Worm (Caenorhabditis elegans) whole organism, midembryonic: ENCODE results near the gene M163.22.

Experiments used
- flt-1 ChIP-seq: fragments of 200-800 bp; sonication (Bioruptor generic); IDR thresholded peaks from 2 replicates; pipeline ENCODE4 v1.3.6; 2022; ENCODE audit warnings: missing genetic modification characterization, missing compliant biosample characterization
- med-1 ChIP-seq: sonication (generic microtip); optimal IDR thresholded peaks from 2 replicates; lab custom pipeline; 2017; ENCODE audit warnings: missing genetic modification characterization, mild to moderate bottlenecking, missing compliant biosample characterization, antibody characterized with exemption, missing genetic modification reagents; ENCODE audit not compliant: insufficient read depth
- ref-1 ChIP-seq: fragments of 200-800 bp; sonication (Bioruptor generic); conservative IDR thresholded peaks from 2 replicates; pipeline ENCODE4 v1.3.6; 2022; ENCODE audit warnings: missing genetic modification reagents, missing genetic modification characterization, missing compliant biosample characterization
- ztf-23 ChIP-seq: fragments of 200-800 bp; sonication (Bioruptor generic); IDR thresholded peaks from 2 replicates; pipeline ENCODE4 v1.3.6; 2022; ENCODE audit warnings: missing genetic modification reagents, missing genetic modification characterization, missing compliant biosample characterization

- TF ChIP-seq ztf-23 (GFP tag; lab: Robert Waterston, UW): no peak
- TF ChIP-seq flt-1 (GFP tag; lab: Robert Waterston, UW): no peak
- no peak for TF ChIP-seq ref-1 (GFP tag; lab: Robert Waterston, UW)
- TF ChIP-seq med-1 (GFP tag; lab: Kevin White, UChicago): no peak
Observed at ce11 chrX:14465593-14465992, at the start of gene M163.22.
